Worm (Caenorhabditis elegans) whole organism, L2 larva: Measurements from ENCODE around the gene CD4.8.
A peak's percentile ranks its signal among the peaks of the same experiment; 100 is the strongest.

Experiments used
- F13H6.1 ChIP-seq: sonication (generic microtip); optimal IDR thresholded peaks from 2 replicates; lab custom pipeline; 2016; ENCODE audit warnings: missing genetic modification characterization, missing compliant biosample characterization
- aly-2 ChIP-seq: fragments of 150-350 bp; optimal IDR thresholded peaks from 2 replicates; lab custom pipeline; 2014; ENCODE audit warnings: missing biosample characterization, missing genetic modification characterization
- ama-1 ChIP-seq: fragments of 150-350 bp; optimal IDR thresholded peaks from 2 replicates; lab custom pipeline; 2018; ENCODE audit warnings: inconsistent platforms
- fos-1 ChIP-seq: fragments of 150-350 bp; optimal IDR thresholded peaks from 2 replicates; lab custom pipeline; 2014; ENCODE audit warnings: missing biosample characterization, missing genetic modification characterization
- mdl-1 ChIP-seq, 2 experiments: fragments of 150-350 bp in 1 of 2; sonication (generic microtip) in 1 of 2; optimal IDR thresholded peaks; 2 replicates each; lab custom pipeline; 2017; ENCODE audit warnings: missing biosample characterization in 2 of 2, missing genetic modification characterization in 2 of 2
- nhr-10 ChIP-seq: sonication (generic microtip); optimal IDR thresholded peaks from 2 replicates; lab custom pipeline; 2017; ENCODE audit warnings: missing biosample characterization, missing genetic modification characterization
- nhr-25 ChIP-seq: fragments of 150-350 bp; sonication (generic microtip); optimal IDR thresholded peaks from 3 replicates; lab custom pipeline; 2014; ENCODE audit warnings: missing biosample characterization, missing genetic modification characterization
- nhr-77 ChIP-seq: fragments of 150-350 bp; optimal IDR thresholded peaks from 2 replicates; lab custom pipeline; 2014; ENCODE audit warnings: missing biosample characterization, missing genetic modification characterization
- skn-1 ChIP-seq: sonication (generic microtip); optimal IDR thresholded peaks from 2 replicates; lab custom pipeline; 2017; ENCODE audit warnings: missing biosample characterization, missing genetic modification characterization
- snpc-4 ChIP-seq: fragments of 150-350 bp; optimal IDR thresholded peaks from 2 replicates; lab custom pipeline; 2014; ENCODE audit warnings: missing biosample characterization, missing genetic modification characterization
- unc-62 ChIP-seq: fragments of 150-350 bp; optimal IDR thresholded peaks from 2 replicates; lab custom pipeline; 2014; ENCODE audit warnings: missing biosample characterization, missing genetic modification reagents, missing genetic modification characterization

DNA sequence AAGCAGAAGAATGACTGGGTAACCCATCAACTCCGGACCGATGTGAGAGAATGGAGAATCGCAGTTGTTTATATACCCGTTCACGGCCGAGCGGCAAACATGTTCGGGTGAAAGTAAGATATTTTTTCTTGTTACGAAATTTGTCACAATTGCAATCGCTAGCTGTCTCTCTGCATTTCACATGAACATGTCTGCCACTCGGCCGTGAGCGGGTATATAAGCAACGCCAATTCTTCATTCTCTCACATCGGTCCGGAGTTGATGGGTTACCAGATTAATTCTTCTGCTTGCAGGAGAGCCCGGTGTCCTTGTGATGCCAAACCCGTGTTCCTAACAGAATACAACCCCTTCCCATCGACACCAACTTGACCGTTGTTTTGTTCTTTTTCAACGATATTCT lies 14.1 kb downstream of the CD4.8 start:
- TF ChIP-seq mdl-1 (tag; optimal IDR thresholded peaks at IDR 0.05; lab: Kevin White, UChicago) (no peak), nhr-10 (no peak), skn-1 (no peak), nhr-77 (tag; lab: Kevin White, UChicago) (no peak), snpc-4 (peak; percentile 95), F13H6.1 (no peak), fos-1 (tag; lab: Kevin White, UChicago) (no peak), aly-2 (tag; lab: Kevin White, UChicago) (no peak), nhr-25 (tag; lab: Kevin White, UChicago) (no peak), unc-62 (GFP tag; lab: Kevin White, UChicago) (no peak), ama-1 (lab: Kevin White, UChicago) (no peak)
